Fruit fly (Drosophila melanogaster) whole organism, prepupa: ENCODE results near the gene SelG.

ENCODE experiments used
- Blimp-1 ChIP-seq: fragments of 200-800 bp; sonication (Bioruptor generic); optimal IDR thresholded peaks from 3 replicates; lab custom pipeline; 2017; ENCODE audit warnings: missing biosample characterization, missing genetic modification characterization, mild to moderate bottlenecking, moderate library complexity, missing genetic modification reagents
- CG1621 ChIP-seq: fragments of 200-800 bp; sonication (Bioruptor generic); optimal IDR thresholded peaks from 3 replicates; lab custom pipeline; 2018; ENCODE audit warnings: missing biosample characterization, mild to moderate bottlenecking, missing genetic modification characterization
- CG16779 ChIP-seq: fragments of 200-800 bp; sonication (Bioruptor generic); optimal IDR thresholded peaks from 3 replicates; lab custom pipeline; 2017; ENCODE audit warnings: missing biosample characterization, mild to moderate bottlenecking, missing genetic modification characterization
- Eip75B ChIP-seq: fragments of 200-800 bp; sonication (Bioruptor generic); optimal IDR thresholded peaks from 3 replicates; lab custom pipeline; 2016; ENCODE audit warnings: missing biosample characterization, missing genetic modification characterization
- Lpt ChIP-seq: fragments of 200-800 bp; sonication (Bioruptor generic); optimal IDR thresholded peaks from 3 replicates; lab custom pipeline; 2016; ENCODE audit warnings: missing biosample characterization, missing genetic modification characterization
- Sox102F ChIP-seq: fragments of 200-800 bp; sonication (Bioruptor generic); optimal IDR thresholded peaks from 2 replicates; lab custom pipeline; 2016; ENCODE audit warnings: missing biosample characterization, mild to moderate bottlenecking, missing genetic modification characterization
- eg ChIP-seq: fragments of 200-800 bp; sonication (Bioruptor generic); IDR thresholded peaks from 3 replicates; pipeline ENCODE4 v1.3.6; 2022; ENCODE audit warnings: missing biosample characterization, missing genetic modification characterization

DNA sequence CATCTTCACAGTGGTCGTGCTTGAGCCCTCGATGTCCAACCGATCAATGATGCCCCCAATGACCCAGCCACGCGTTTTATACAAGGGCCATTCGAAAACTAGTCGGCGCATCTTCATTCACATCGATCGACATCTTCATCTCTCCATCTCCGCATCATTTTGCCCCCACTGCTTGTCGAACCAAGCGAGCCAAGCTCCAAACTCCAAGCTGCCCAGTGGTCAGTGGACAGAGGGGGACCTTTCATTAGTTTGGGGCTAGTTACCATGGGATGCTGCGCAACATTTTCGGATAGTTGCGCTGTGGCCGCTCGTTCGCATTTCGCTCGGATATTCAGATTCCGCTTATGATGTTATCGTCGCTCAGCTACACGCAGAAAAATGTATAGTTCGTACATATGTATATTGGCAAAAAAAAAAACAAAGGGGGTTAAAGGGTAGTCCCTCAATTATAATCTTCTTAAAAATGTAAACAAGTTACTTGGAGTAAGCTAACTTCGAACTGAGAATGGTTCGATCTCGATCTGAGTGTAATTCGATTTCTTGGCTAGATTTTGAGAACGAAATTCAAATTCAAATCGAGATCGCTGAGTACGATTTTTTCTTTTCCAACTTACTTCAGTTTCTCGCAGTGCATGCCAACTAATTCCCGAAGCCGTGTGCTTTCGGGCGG lies 40.9 kb upstream of the SelG start, which contains the start of gene CG15740:
- TF ChIP-seq Sox102F = no peak
- TF ChIP-seq CG16779 (tag; lab: Kevin White, UChicago) = no peak
- TF ChIP-seq Blimp-1 (GFP tag; lab: Kevin White, UChicago) = no peak
- no peak for TF ChIP-seq Eip75B (GFP tag; lab: Kevin White, UChicago)
- no peak for TF ChIP-seq Lpt (GFP tag; lab: Kevin White, UChicago)
- no peak for TF ChIP-seq CG1621
- TF ChIP-seq eg (GFP tag; lab: Robert Waterston, UW) = no peak
